Fruit fly (Drosophila melanogaster) Kc167 (cell line): ENCODE data around the gene Hex-t1.

ENCODE experiments used
- h ChIP-seq: fragments of >200 bp; optimal IDR thresholded peaks from 3 replicates; lab custom pipeline; 2018; ENCODE audit warnings: missing external identifiers
- insv ChIP-seq: fragments of >200 bp; optimal IDR thresholded peaks from 3 replicates; lab custom pipeline; 2018; ENCODE audit warnings: missing external identifiers

- TF ChIP-seq h (lab: Kevin White, UChicago) (no peak), insv (no peak)
Observed at dm6 chr3R:26462173-26462959, 13.5 kb downstream of the Hex-t1 start.
